Worm (Caenorhabditis elegans) whole organism, L3 larva: Measurements from ENCODE around the gene Y116A8C.40.

ENCODE experiments used
- ceh-28 ChIP-seq: fragments of 150-350 bp; optimal IDR thresholded peaks from 2 replicates; lab custom pipeline; 2014; ENCODE audit warnings: missing biosample characterization, missing genetic modification reagents, missing genetic modification characterization
- elt-2 ChIP-seq: sonication (generic microtip); optimal IDR thresholded peaks from 2 replicates; lab custom pipeline; 2016; ENCODE audit warnings: missing genetic modification reagents, mild to moderate bottlenecking, missing genetic modification characterization, missing compliant biosample characterization
- eor-1 ChIP-seq, 2 experiments: fragments of 150-350 bp; optimal IDR thresholded peaks; 2 replicates each; lab custom pipeline; 2014 to 2018; ENCODE audit warnings: missing biosample characterization in 2 of 2, missing genetic modification characterization in 2 of 2
- lin-15B ChIP-seq: fragments of 150-350 bp; optimal IDR thresholded peaks from 2 replicates; lab custom pipeline; 2014; ENCODE audit warnings: missing biosample characterization, missing genetic modification characterization
- nhr-23 ChIP-seq: fragments of 150-350 bp; optimal IDR thresholded peaks from 2 replicates; lab custom pipeline; 2014; ENCODE audit warnings: missing biosample characterization, missing genetic modification reagents, missing genetic modification characterization
- nhr-25 ChIP-seq: sonication (generic microtip); optimal IDR thresholded peaks from 2 replicates; lab custom pipeline; 2017; ENCODE audit warnings: missing biosample characterization, missing genetic modification characterization
- nhr-77 ChIP-seq: fragments of 150-350 bp; optimal IDR thresholded peaks from 2 replicates; lab custom pipeline; 2014; ENCODE audit warnings: missing biosample characterization, missing genetic modification characterization
- pqm-1 ChIP-seq: fragments of 150-350 bp; optimal IDR thresholded peaks from 2 replicates; lab custom pipeline; 2017; ENCODE audit warnings: missing biosample characterization, missing genetic modification characterization, inconsistent platforms

DNA sequence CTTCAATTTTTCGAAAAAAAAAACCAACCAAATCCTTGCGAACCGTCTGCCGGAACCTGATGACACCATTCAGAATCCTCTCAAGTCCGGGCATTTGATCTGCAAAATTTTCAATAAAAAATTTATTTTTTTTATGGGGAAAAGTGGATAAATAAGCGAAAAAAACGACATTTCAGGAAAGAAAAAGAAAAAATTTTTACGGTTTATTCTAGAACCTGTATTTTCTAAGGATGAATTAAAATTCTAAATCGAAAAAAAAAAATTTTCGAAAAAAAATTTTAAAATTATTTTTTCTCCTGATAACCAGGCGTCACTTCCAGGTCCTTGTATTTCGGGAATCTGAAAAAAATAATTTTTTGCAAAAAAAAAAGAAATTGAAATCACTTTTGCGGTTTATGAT is 50.6 kb downstream of the Y116A8C.40 start, which contains the start of gene bca-2:
- TF ChIP-seq nhr-77 (tag; lab: Kevin White, UChicago) (no peak), pqm-1 (tag; lab: Kevin White, UChicago) (no peak), elt-2 (tag; lab: Kevin White, UChicago) (no peak), eor-1 (tag; optimal IDR thresholded peaks at IDR 0.05; lab: Kevin White, UChicago) (no peak), lin-15B (tag; lab: Kevin White, UChicago) (no peak), nhr-25 (tag; lab: Kevin White, UChicago) (no peak), nhr-23 (tag; lab: Kevin White, UChicago) (no peak), ceh-28 (no peak)
